Fruit fly (Drosophila melanogaster) whole organism, embryonic: Measurements from ENCODE around the gene Sidpn.
A peak's percentile ranks its signal among the peaks of the same experiment; 100 is the strongest.

Experiments
- Antp ChIP-seq: fragments of 200-800 bp; sonication (Bioruptor generic); optimal IDR thresholded peaks from 3 replicates; lab custom pipeline; 2016; ENCODE audit warnings: missing biosample characterization, missing genetic modification characterization
- Asciz ChIP-seq: fragments of 200-800 bp; sonication (Bioruptor generic); optimal IDR thresholded peaks from 2 replicates; lab custom pipeline; 2017; ENCODE audit warnings: missing biosample characterization, mild to moderate bottlenecking, missing genetic modification characterization, missing genetic modification reagents
- Bteb2 ChIP-seq: fragments of 200-800 bp; sonication (Bioruptor generic); optimal IDR thresholded peaks from 2 replicates; lab custom pipeline; 2016; ENCODE audit warnings: missing biosample characterization, missing genetic modification characterization
- CG10209 ChIP-seq: fragments of 200-800 bp; sonication (Bioruptor generic); optimal IDR thresholded peaks from 3 replicates; lab custom pipeline; 2017; ENCODE audit warnings: missing biosample characterization, mild to moderate bottlenecking, missing genetic modification characterization, missing genetic modification reagents
- CG10543 ChIP-seq: fragments of 200-800 bp; sonication (Bioruptor generic); optimal IDR thresholded peaks from 3 replicates; lab custom pipeline; 2017; ENCODE audit warnings: missing biosample characterization, mild to moderate bottlenecking, missing genetic modification characterization, moderate library complexity
- CG11560 ChIP-seq: fragments of 200-800 bp; sonication (Bioruptor generic); IDR thresholded peaks from 3 replicates; pipeline ENCODE4 v1.3.6; 2022; ENCODE audit warnings: missing biosample characterization, missing genetic modification characterization
- CG11695 ChIP-seq: fragments of 200-800 bp; sonication (Bioruptor generic); IDR thresholded peaks from 3 replicates; pipeline ENCODE4 v1.3.6; 2022; ENCODE audit warnings: missing biosample characterization, missing genetic modification characterization
- CG12942 ChIP-seq: fragments of 200-800 bp; sonication (Bioruptor generic); optimal IDR thresholded peaks from 3 replicates; lab custom pipeline; 2016; ENCODE audit warnings: missing biosample characterization, missing genetic modification characterization
- CG13287 ChIP-seq: fragments of 200-800 bp; sonication (Bioruptor generic); IDR thresholded peaks from 2 replicates; pipeline ENCODE4 v1.3.6; 2022; ENCODE audit warnings: missing biosample characterization, missing genetic modification characterization; ENCODE audit not compliant: partially characterized antibody
- CG14050 ChIP-seq: fragments of 200-800 bp; sonication (Bioruptor generic); IDR thresholded peaks from 3 replicates; pipeline ENCODE4 v1.3.6; 2022; ENCODE audit warnings: missing biosample characterization, missing genetic modification characterization
- CG15479 ChIP-seq: fragments of 200-800 bp; sonication (Bioruptor generic); optimal IDR thresholded peaks from 3 replicates; lab custom pipeline; 2019; ENCODE audit warnings: missing biosample characterization, mild to moderate bottlenecking, missing genetic modification characterization, moderate library complexity
- CG1603 ChIP-seq: fragments of 200-800 bp; sonication (Bioruptor generic); optimal IDR thresholded peaks from 2 replicates; lab custom pipeline; 2019; ENCODE audit warnings: missing biosample characterization, mild to moderate bottlenecking, missing genetic modification characterization, moderate library complexity
- CG16813 ChIP-seq: fragments of 200-800 bp; sonication (Bioruptor generic); IDR thresholded peaks from 3 replicates; pipeline ENCODE4 v1.3.6; 2022; ENCODE audit warnings: missing biosample characterization, missing genetic modification characterization; ENCODE audit not compliant: partially characterized antibody
- CG3281 ChIP-seq: fragments of 200-800 bp; sonication (Bioruptor generic); optimal IDR thresholded peaks from 3 replicates; lab custom pipeline; 2017; ENCODE audit warnings: missing biosample characterization, mild to moderate bottlenecking, missing genetic modification characterization
- CG4328 ChIP-seq: fragments of 200-800 bp; sonication (Bioruptor generic); optimal IDR thresholded peaks from 3 replicates; lab custom pipeline; 2017; ENCODE audit warnings: missing biosample characterization, missing genetic modification reagents, missing genetic modification characterization
- CG4404 ChIP-seq: fragments of 200-800 bp; sonication (Bioruptor generic); IDR thresholded peaks from 2 replicates; pipeline ENCODE4 v1.3.6; 2022; ENCODE audit warnings: missing biosample characterization, missing genetic modification characterization
- CG7357 ChIP-seq: fragments of 200-800 bp; sonication (Bioruptor generic); IDR thresholded peaks from 3 replicates; pipeline ENCODE4 v1.3.6; 2022; ENCODE audit warnings: missing biosample characterization, missing genetic modification characterization
- CG7928 ChIP-seq: fragments of 200-800 bp; sonication (Bioruptor generic); optimal IDR thresholded peaks from 2 replicates; lab custom pipeline; 2017; ENCODE audit warnings: missing biosample characterization, mild to moderate bottlenecking, missing genetic modification characterization
- CG8944 ChIP-seq: fragments of 200-800 bp; sonication (Bioruptor generic); optimal IDR thresholded peaks from 3 replicates; lab custom pipeline; 2016; ENCODE audit warnings: missing biosample characterization, missing genetic modification characterization
- CG9817 ChIP-seq: fragments of 200-800 bp; sonication (Bioruptor generic); optimal IDR thresholded peaks from 2 replicates; lab custom pipeline; 2018; ENCODE audit warnings: missing biosample characterization, mild to moderate bottlenecking, missing genetic modification characterization, moderate library complexity
- CG9932 ChIP-seq: fragments of 200-800 bp; sonication (Bioruptor generic); IDR thresholded peaks from 2 replicates; pipeline ENCODE4 v1.3.6; 2022; ENCODE audit warnings: missing biosample characterization, missing genetic modification characterization
- CkIIα-i1 ChIP-seq: fragments of 200-800 bp; sonication (Bioruptor generic); IDR thresholded peaks from 2 replicates; pipeline ENCODE4 v1.3.6; 2022; ENCODE audit warnings: missing biosample characterization, missing genetic modification characterization
- D19B ChIP-seq: fragments of 200-800 bp; sonication (Bioruptor generic); optimal IDR thresholded peaks from 2 replicates; lab custom pipeline; 2017; ENCODE audit warnings: missing biosample characterization, mild to moderate bottlenecking, missing genetic modification characterization
- Ets65A ChIP-seq: fragments of 200-800 bp; sonication (Bioruptor generic); peaks from one replicate; lab custom pipeline; 2016; ENCODE audit warnings: missing biosample characterization, missing genetic modification characterization
- Gug ChIP-seq: fragments of 200-800 bp; sonication (Bioruptor generic); IDR thresholded peaks from 4 replicates; pipeline ENCODE4 v1.3.6; 2022; ENCODE audit warnings: missing biosample characterization, missing genetic modification characterization
- Jarid2 ChIP-seq: fragments of 200-800 bp; sonication (Bioruptor generic); optimal IDR thresholded peaks from 3 replicates; lab custom pipeline; 2017; ENCODE audit warnings: mild to moderate bottlenecking, missing biosample characterization, missing genetic modification reagents, missing genetic modification characterization
- Mes4 ChIP-seq: fragments of 200-800 bp; sonication (Bioruptor generic); optimal IDR thresholded peaks from 2 replicates; lab custom pipeline; 2016; ENCODE audit warnings: missing biosample characterization, missing genetic modification characterization
- Nf-YB ChIP-seq: fragments of 200-800 bp; sonication (Bioruptor generic); optimal IDR thresholded peaks from 3 replicates; lab custom pipeline; 2019; ENCODE audit warnings: missing biosample characterization, mild to moderate bottlenecking, missing genetic modification characterization, moderate library complexity
- Optix ChIP-seq: fragments of 200-800 bp; sonication (Bioruptor generic); IDR thresholded peaks from 3 replicates; pipeline ENCODE4 v1.3.6; 2022; ENCODE audit warnings: missing biosample characterization, missing genetic modification characterization
- Pdp1 ChIP-seq, 2 experiments: fragments of 200-800 bp; sonication (Bioruptor generic); optimal IDR thresholded peaks; 3 replicates each; lab custom pipeline; 2016; ENCODE audit warnings: missing biosample characterization in 2 of 2, missing genetic modification characterization in 2 of 2, mild to moderate bottlenecking in 1 of 2, moderate library complexity in 1 of 2
- Rx ChIP-seq: fragments of 200-800 bp; sonication (Bioruptor generic); IDR thresholded peaks from 2 replicates; pipeline ENCODE4 v1.3.6; 2022; ENCODE audit warnings: missing biosample characterization, missing genetic modification characterization
- Spps ChIP-seq: fragments of 200-800 bp; sonication (Bioruptor generic); optimal IDR thresholded peaks from 2 replicates; lab custom pipeline; 2018; ENCODE audit warnings: missing biosample characterization, mild to moderate bottlenecking, missing genetic modification characterization
- Stat92E ChIP-seq, 3 experiments: fragments of >200 bp in 2 of 3; fragments of 200-800 bp in 1 of 3; sonication (Bioruptor generic) in 1 of 3; optimal IDR thresholded peaks; 2 replicates each; lab custom pipeline; 2017 to 2019; ENCODE audit warnings: missing biosample characterization in 3 of 3, missing genetic modification characterization in 3 of 3, mild to moderate bottlenecking in 1 of 3, moderate library complexity in 1 of 3
- ac ChIP-seq: fragments of 200-800 bp; sonication (Bioruptor generic); optimal IDR thresholded peaks from 3 replicates; lab custom pipeline; 2017; ENCODE audit warnings: missing biosample characterization, mild to moderate bottlenecking, missing genetic modification characterization
- cato ChIP-seq: fragments of 200-800 bp; sonication (Bioruptor generic); optimal IDR thresholded peaks from 2 replicates; lab custom pipeline; 2016; ENCODE audit warnings: missing biosample characterization, missing genetic modification characterization, borderline replicate concordance
- corto ChIP-seq: fragments of 200-800 bp; sonication (Bioruptor generic); optimal IDR thresholded peaks from 2 replicates; lab custom pipeline; 2016; ENCODE audit warnings: missing biosample characterization, mild to moderate bottlenecking, missing genetic modification characterization, moderate library complexity
- emc ChIP-seq: fragments of 200-800 bp; sonication (Bioruptor generic); optimal IDR thresholded peaks from 2 replicates; lab custom pipeline; 2016; ENCODE audit warnings: missing biosample characterization, missing genetic modification characterization
- fru ChIP-seq: fragments of >200 bp; optimal IDR thresholded peaks from 2 replicates; lab custom pipeline; 2017
- gro ChIP-seq: fragments of 200-800 bp; sonication (Bioruptor generic); optimal IDR thresholded peaks from 2 replicates; lab custom pipeline; 2016; ENCODE audit warnings: missing biosample characterization, missing genetic modification characterization
- hth ChIP-seq: fragments of >200 bp; optimal IDR thresholded peaks from 2 replicates; lab custom pipeline; 2017; ENCODE audit warnings: inconsistent platforms
- insv ChIP-seq, 2 experiments: fragments of 200-800 bp; sonication (Bioruptor generic); optimal IDR thresholded peaks; 3 replicates each; lab custom pipeline; 2016 to 2018; ENCODE audit warnings: missing biosample characterization in 2 of 2, missing genetic modification characterization in 2 of 2
- jigr1 ChIP-seq: fragments of 200-800 bp; sonication (Bioruptor generic); IDR thresholded peaks from 3 replicates; pipeline ENCODE4 v1.3.6; 2022; ENCODE audit warnings: missing biosample characterization, missing genetic modification characterization
- lab ChIP-seq: fragments of 200-800 bp; sonication (Bioruptor generic); optimal IDR thresholded peaks from 3 replicates; lab custom pipeline; 2017; ENCODE audit warnings: missing biosample characterization, missing genetic modification characterization, mild to moderate bottlenecking, moderate library complexity, missing genetic modification reagents
- lbe ChIP-seq: fragments of 200-800 bp; sonication (Bioruptor generic); optimal IDR thresholded peaks from 2 replicates; lab custom pipeline; 2016; ENCODE audit warnings: missing biosample characterization, mild to moderate bottlenecking, missing genetic modification characterization
- pb ChIP-seq: fragments of 200-800 bp; sonication (Bioruptor generic); optimal IDR thresholded peaks from 3 replicates; lab custom pipeline; 2016; ENCODE audit warnings: missing biosample characterization, missing genetic modification characterization
- sc ChIP-seq, 3 experiments: fragments of >200 bp in 2 of 3; fragments of 200-800 bp in 1 of 3; sonication (Bioruptor generic) in 1 of 3; optimal IDR thresholded peaks; 2 replicates in 2 of 3; 3 replicates in 1 of 3; lab custom pipeline; 2017; ENCODE audit warnings: mild to moderate bottlenecking in 1 of 3, missing biosample characterization in 1 of 3, missing genetic modification characterization in 1 of 3, missing genetic modification reagents in 1 of 3
- sim ChIP-seq: fragments of 200-800 bp; sonication (Bioruptor generic); IDR thresholded peaks from 2 replicates; pipeline ENCODE4 v1.3.6; 2022; ENCODE audit warnings: missing biosample characterization, missing genetic modification characterization
- stwl ChIP-seq: fragments of 200-800 bp; sonication (Bioruptor generic); optimal IDR thresholded peaks from 3 replicates; lab custom pipeline; 2018; ENCODE audit warnings: missing biosample characterization, mild to moderate bottlenecking, missing genetic modification characterization, moderate library complexity
- toy ChIP-seq: fragments of 200-800 bp; sonication (Bioruptor generic); IDR thresholded peaks from 2 replicates; pipeline ENCODE4 v1.3.6; 2022; ENCODE audit warnings: missing biosample characterization, missing genetic modification characterization
- tup ChIP-seq: fragments of 200-800 bp; sonication (Bioruptor generic); optimal IDR thresholded peaks from 2 replicates; lab custom pipeline; 2016; ENCODE audit warnings: missing biosample characterization, mild to moderate bottlenecking, missing genetic modification characterization, moderate library complexity
- wdn ChIP-seq: fragments of 200-800 bp; sonication (Bioruptor generic); IDR thresholded peaks from 2 replicates; pipeline ENCODE4 v1.3.6; 2022; ENCODE audit warnings: missing biosample characterization, missing genetic modification characterization

The Sidpn gene

DNA sequence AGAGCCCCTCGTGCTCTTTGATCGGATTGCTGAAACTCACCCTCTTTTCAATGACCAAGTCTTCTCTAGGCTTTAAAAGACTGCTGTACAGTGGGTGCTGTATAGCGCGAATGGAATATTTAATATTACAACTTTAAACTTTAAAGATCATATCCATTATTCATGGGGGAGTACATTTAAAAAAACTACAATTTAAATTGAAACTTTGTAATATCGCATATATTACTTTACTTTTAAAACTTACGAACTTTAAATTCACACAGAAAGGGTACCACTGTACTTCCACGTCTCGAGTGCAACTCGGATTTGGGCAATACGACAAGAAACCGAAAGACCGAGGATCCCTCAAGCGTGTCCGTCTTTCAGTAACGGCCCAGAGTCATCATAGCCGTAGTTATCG lies 31.4 kb downstream of the Sidpn start, which contains the start of gene Phlpp (continued):
- no peak for TF ChIP-seq emc (GFP tag; lab: Kevin White, UChicago)
- no peak for TF ChIP-seq Stat92E (GFP tag; optimal IDR thresholded peaks at IDR 0.05; lab: Kevin White, UChicago)
- no peak for TF ChIP-seq lab
- no peak for TF ChIP-seq sim (GFP tag; lab: Robert Waterston, UW)
- TF ChIP-seq CG9932 (GFP tag; lab: Robert Waterston, UW), result no peak
- TF ChIP-seq CG7928 (GFP tag; lab: Kevin White, UChicago), result no peak
- TF ChIP-seq toy (GFP tag; lab: Robert Waterston, UW), result no peak
- TF ChIP-seq jigr1 (GFP tag; lab: Robert Waterston, UW), result no peak
- no peak for TF ChIP-seq corto (GFP tag; lab: Kevin White, UChicago)
- peak in 1 of 2 experiments; percentile 58 for TF ChIP-seq Pdp1 (GFP tag; optimal IDR thresholded peaks at IDR 0.05; lab: Kevin White, UChicago)
- no peak for TF ChIP-seq CG15479 (GFP tag; lab: Kevin White, UChicago)
- no peak for TF ChIP-seq CkIIα-i1 (GFP tag; lab: Robert Waterston, UW)
- TF ChIP-seq stwl (tag; lab: Kevin White, UChicago), result peak; percentile 2
- no peak for TF ChIP-seq pb (GFP tag; lab: Kevin White, UChicago)
- peak; percentile 13 for TF ChIP-seq Ets65A (GFP tag; lab: Kevin White, UChicago)
- TF ChIP-seq Optix, result no peak
- no peak for TF ChIP-seq insv (GFP tag; optimal IDR thresholded peaks at IDR 0.05; lab: Kevin White, UChicago)
- TF ChIP-seq gro (GFP tag; lab: Kevin White, UChicago), result no peak
- TF ChIP-seq CG13287 (GFP tag; lab: Robert Waterston, UW), result no peak
- TF ChIP-seq CG4328 (GFP tag; lab: Kevin White, UChicago), result no peak
- TF ChIP-seq fru (lab: Kevin White, UChicago), result no peak
- TF ChIP-seq Mes4 (GFP tag; lab: Kevin White, UChicago), result no peak
- no peak for TF ChIP-seq tup (GFP tag; lab: Kevin White, UChicago)
- no peak for TF ChIP-seq CG7357 (GFP tag; lab: Robert Waterston, UW)
- TF ChIP-seq Antp (GFP tag; lab: Kevin White, UChicago), result peak; percentile 21
- TF ChIP-seq Nf-YB (GFP tag; lab: Kevin White, UChicago), result no peak
- TF ChIP-seq Spps (tag; lab: Kevin White, UChicago), result peak; percentile 26
- no peak for TF ChIP-seq Bteb2 (GFP tag; lab: Kevin White, UChicago)
- TF ChIP-seq CG14050 (GFP tag; lab: Robert Waterston, UW), result no peak
- TF ChIP-seq cato (GFP tag; lab: Kevin White, UChicago), result no peak
- TF ChIP-seq CG11560 (tag; lab: Robert Waterston, UW), result no peak
- TF ChIP-seq CG16813 (GFP tag; lab: Robert Waterston, UW), result no peak
- no peak for TF ChIP-seq CG9817 (tag; lab: Kevin White, UChicago)
- peak; percentile 19; the same call in 1 of the 4 replicates for TF ChIP-seq Gug (GFP tag; lab: Robert Waterston, UW)
- no peak for TF ChIP-seq CG10543 (GFP tag; lab: Kevin White, UChicago)
- TF ChIP-seq ac (GFP tag; lab: Kevin White, UChicago), result no peak
- no peak for TF ChIP-seq hth (lab: Kevin White, UChicago)
- no peak for TF ChIP-seq sc (optimal IDR thresholded peaks at IDR 0.05; lab: Kevin White, UChicago)
- no peak for TF ChIP-seq sc (GFP tag; optimal IDR thresholded peaks at IDR 0.05; lab: Kevin White, UChicago)
- no peak for TF ChIP-seq Asciz (GFP tag; lab: Kevin White, UChicago)
- TF ChIP-seq Rx (GFP tag; lab: Robert Waterston, UW), result peak; percentile 59
- TF ChIP-seq CG10209, result no peak
- no peak for TF ChIP-seq D19B (GFP tag; lab: Kevin White, UChicago)
- TF ChIP-seq CG1603 (tag; lab: Kevin White, UChicago), result no peak
- TF ChIP-seq wdn, result no peak
- TF ChIP-seq CG4404 (GFP tag; lab: Robert Waterston, UW), result no peak; the same call in 1 of the 2 replicates
- TF ChIP-seq CG8944 (GFP tag; lab: Kevin White, UChicago), result no peak
- TF ChIP-seq Jarid2 (GFP tag; lab: Kevin White, UChicago), result no peak
- TF ChIP-seq CG3281 (GFP tag; lab: Kevin White, UChicago), result no peak
- TF ChIP-seq CG12942, result no peak
- TF ChIP-seq lbe (GFP tag; lab: Kevin White, UChicago), result no peak
- TF ChIP-seq CG11695 (GFP tag; lab: Robert Waterston, UW), result peak; percentile 61; the same call in 2 of the 3 replicates
